Comparison of ENCODE assay signal across 3 fruit fly cellular contexts in the genomic region with DNA sequence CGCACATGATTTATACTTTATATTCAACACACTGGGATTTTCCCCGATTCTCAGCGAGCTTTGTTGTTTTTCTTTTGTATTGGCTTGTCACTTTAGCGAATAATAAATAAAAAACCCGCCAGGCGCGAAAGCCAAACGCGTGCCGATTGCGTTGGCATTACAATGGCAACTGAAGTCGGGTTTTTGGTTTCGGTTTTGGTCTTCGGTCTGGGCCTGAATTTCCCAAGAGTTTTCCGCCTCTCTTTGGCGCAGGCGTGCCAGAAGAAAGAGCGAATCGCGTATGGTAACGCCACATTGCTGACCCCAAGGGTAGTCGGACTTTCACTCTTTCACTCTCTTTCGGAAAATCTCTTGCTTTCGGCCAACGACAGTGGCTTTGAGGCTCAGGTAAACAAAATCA.
A peak's percentile ranks its signal among the peaks of the same experiment; 100 is the strongest.
TF ChIP-seq lines count a peak whose summit lies in the region.

Gene CG14535, minus strand, starts transcription at position 368 of the 400 bp plus-strand sequence.

- no peak for TF ChIP-seq CTCF in whole organism, embryonic (GFP tag; optimal IDR thresholded peaks at IDR 0.05; lab: Kevin White, UChicago)

TF ChIP-seq in whole organism, embryonic, 481 proteins besides CTCF, POLR2A, EP300 and RAD21:
- peak; percentile 95 for TF ChIP-seq Deaf1 (tag; optimal IDR thresholded peaks at IDR 0.05; lab: Kevin White, UChicago)
- no peak for TF ChIP-seq eve (GFP tag; optimal IDR thresholded peaks at IDR 0.05; lab: Kevin White, UChicago)
- no peak for TF ChIP-seq CG10209 (GFP tag; optimal IDR thresholded peaks at IDR 0.05; lab: Kevin White, UChicago)
- TF ChIP-seq CkIIα-i1 (GFP tag; IDR thresholded peaks at IDR 0.05; lab: Robert Waterston, UW), result no peak
- no peak for TF ChIP-seq gt (GFP tag; IDR thresholded peaks at IDR 0.05; lab: Robert Waterston, UW)
- no peak for TF ChIP-seq dati (GFP tag; IDR thresholded peaks at IDR 0.05; lab: Robert Waterston, UW)
- peak; percentile 29 for TF ChIP-seq sqz (GFP tag; optimal IDR thresholded peaks at IDR 0.05; lab: Kevin White, UChicago)
- TF ChIP-seq Jarid2 (GFP tag; optimal IDR thresholded peaks at IDR 0.05; lab: Kevin White, UChicago), result peak; percentile 86
- TF ChIP-seq Med (GFP tag; lab: Kevin White, UChicago), result peak; percentile 17
- no peak for TF ChIP-seq so (GFP tag; IDR thresholded peaks at IDR 0.05; lab: Robert Waterston, UW)
- TF ChIP-seq Ets65A (GFP tag; lab: Kevin White, UChicago), result peak; percentile 53
- TF ChIP-seq ewg (GFP tag; optimal IDR thresholded peaks at IDR 0.05; lab: Kevin White, UChicago), result peak; percentile 84
- no peak for TF ChIP-seq Ravus (GFP tag; IDR thresholded peaks at IDR 0.05; lab: Robert Waterston, UW)
- TF ChIP-seq cg (GFP tag; optimal IDR thresholded peaks at IDR 0.05; lab: Kevin White, UChicago), result peak; percentile 6
- peak; percentile 66 for TF ChIP-seq abd-A (tag; optimal IDR thresholded peaks at IDR 0.05; lab: Kevin White, UChicago)
- no peak for TF ChIP-seq ftz-f1 (GFP tag; optimal IDR thresholded peaks at IDR 0.05; lab: Kevin White, UChicago)
- TF ChIP-seq CG8290 (GFP tag; optimal IDR thresholded peaks at IDR 0.05; lab: Kevin White, UChicago), result no peak
- no peak for TF ChIP-seq CG8290 (tag; optimal IDR thresholded peaks at IDR 0.05; lab: Kevin White, UChicago)
- peak; percentile 31 to 69 for TF ChIP-seq Trl (optimal IDR thresholded peaks at IDR 0.05; lab: Kevin White, UChicago)
- no peak for TF ChIP-seq Trl (GFP tag; optimal IDR thresholded peaks at IDR 0.05; lab: Kevin White, UChicago)
- TF ChIP-seq kah (GFP tag; optimal IDR thresholded peaks at IDR 0.05; lab: Kevin White, UChicago), result no peak
- TF ChIP-seq nerfin-1 (tag; optimal IDR thresholded peaks at IDR 0.05; lab: Kevin White, UChicago), result peak; percentile 13
- TF ChIP-seq Blimp-1 (GFP tag; optimal IDR thresholded peaks at IDR 0.05; lab: Kevin White, UChicago), result peak; percentile 59
- TF ChIP-seq CG3163 (GFP tag; optimal IDR thresholded peaks at IDR 0.05; lab: Kevin White, UChicago), result peak; percentile 94

TF ChIP-seq in whole organism, prepupa, 60 proteins besides CTCF, POLR2A, EP300 and RAD21:
- peak; percentile 56; the same call in 1 of the 2 replicates for TF ChIP-seq CG15336 (GFP tag; IDR thresholded peaks at IDR 0.05; lab: Robert Waterston, UW)
- peak; percentile 11 for TF ChIP-seq Eip78C (GFP tag; lab: Kevin White, UChicago)
- no peak for TF ChIP-seq acj6 (GFP tag; optimal IDR thresholded peaks at IDR 0.05; lab: Kevin White, UChicago)
- no peak for TF ChIP-seq Smox (GFP tag; optimal IDR thresholded peaks at IDR 0.05; lab: Kevin White, UChicago)
- TF ChIP-seq CG16779 (tag; optimal IDR thresholded peaks at IDR 0.05; lab: Kevin White, UChicago), result no peak
- no peak for TF ChIP-seq fd59A (GFP tag; optimal IDR thresholded peaks at IDR 0.05; lab: Kevin White, UChicago)
- TF ChIP-seq CG6276 (GFP tag; optimal IDR thresholded peaks at IDR 0.05; lab: Kevin White, UChicago), result peak; percentile 39
- TF ChIP-seq fkh (GFP tag; optimal IDR thresholded peaks at IDR 0.05; lab: Kevin White, UChicago), result no peak
- TF ChIP-seq CG8319 (GFP tag; optimal IDR thresholded peaks at IDR 0.05; lab: Kevin White, UChicago), result no peak
- no peak for TF ChIP-seq pdm3 (GFP tag; optimal IDR thresholded peaks at IDR 0.05; lab: Kevin White, UChicago)
- TF ChIP-seq CG10631 (GFP tag; optimal IDR thresholded peaks at IDR 0.05; lab: Kevin White, UChicago), result no peak
- no peak for TF ChIP-seq Blimp-1 (GFP tag; optimal IDR thresholded peaks at IDR 0.05; lab: Kevin White, UChicago)
- TF ChIP-seq net (GFP tag; optimal IDR thresholded peaks at IDR 0.05; lab: Kevin White, UChicago), result no peak
- TF ChIP-seq spab (GFP tag; optimal IDR thresholded peaks at IDR 0.05; lab: Kevin White, UChicago), result no peak
- no peak for TF ChIP-seq CG9139 (GFP tag; optimal IDR thresholded peaks at IDR 0.05; lab: Kevin White, UChicago)
- 0 out of 3 replicates have a peak, but pooled peaks have one; percentile 30 for TF ChIP-seq eg (GFP tag; IDR thresholded peaks at IDR 0.05; lab: Robert Waterston, UW)
- no peak for TF ChIP-seq CG1621 (tag; optimal IDR thresholded peaks at IDR 0.05; lab: Kevin White, UChicago)
- TF ChIP-seq lz (GFP tag; optimal IDR thresholded peaks at IDR 0.05; lab: Kevin White, UChicago), result no peak
- no peak for TF ChIP-seq CG6792 (GFP tag; optimal IDR thresholded peaks at IDR 0.05; lab: Kevin White, UChicago)
- no peak for TF ChIP-seq esn (GFP tag; optimal IDR thresholded peaks at IDR 0.05; lab: Kevin White, UChicago)
- no peak for TF ChIP-seq CG32006 (GFP tag; optimal IDR thresholded peaks at IDR 0.05; lab: Kevin White, UChicago)
- TF ChIP-seq CG3032 (tag; optimal IDR thresholded peaks at IDR 0.05; lab: Kevin White, UChicago), result no peak
- TF ChIP-seq OdsH (GFP tag; optimal IDR thresholded peaks at IDR 0.05; lab: Kevin White, UChicago), result no peak
- no peak for TF ChIP-seq Eip75B (GFP tag; optimal IDR thresholded peaks at IDR 0.05; lab: Kevin White, UChicago)
- TF ChIP-seq Ets96B (tag; optimal IDR thresholded peaks at IDR 0.05; lab: Kevin White, UChicago), result no peak
- TF ChIP-seq CG11762 (GFP tag; optimal IDR thresholded peaks at IDR 0.05; lab: Kevin White, UChicago; ENCODE audit: insufficient read depth), result no peak
- no peak for TF ChIP-seq CG3919 (GFP tag; optimal IDR thresholded peaks at IDR 0.05; lab: Kevin White, UChicago)
- TF ChIP-seq CG6163 (GFP tag; IDR thresholded peaks at IDR 0.05; lab: Robert Waterston, UW), result no peak
- TF ChIP-seq fd85E (GFP tag; optimal IDR thresholded peaks at IDR 0.05; lab: Kevin White, UChicago), result no peak
- TF ChIP-seq Eip93F (GFP tag; optimal IDR thresholded peaks at IDR 0.05; lab: Kevin White, UChicago), result no peak
- TF ChIP-seq cyc (GFP tag; optimal IDR thresholded peaks at IDR 0.05; lab: Kevin White, UChicago), result no peak
- TF ChIP-seq Lpt (GFP tag; optimal IDR thresholded peaks at IDR 0.05; lab: Kevin White, UChicago), result no peak
- no peak; the same call in 2 of the 3 replicates for TF ChIP-seq CG8119 (GFP tag; IDR thresholded peaks at IDR 0.05; lab: Robert Waterston, UW)
- TF ChIP-seq Sox15 (GFP tag; optimal IDR thresholded peaks at IDR 0.05; lab: Kevin White, UChicago), result no peak
TF ChIP-seq in whole organism, prepupa: peak in this region for 4.

TF ChIP-seq in whole organism, pupa, 21 proteins besides CTCF, POLR2A, EP300 and RAD21:
- no peak for TF ChIP-seq D1 (tag; optimal IDR thresholded peaks at IDR 0.05; lab: Kevin White, UChicago)
- TF ChIP-seq rn (GFP tag; IDR thresholded peaks at IDR 0.05; lab: Robert Waterston, UW), result no peak
- no peak for TF ChIP-seq CG8301 (tag; optimal IDR thresholded peaks at IDR 0.05; lab: Kevin White, UChicago)
- peak; percentile 68 for TF ChIP-seq Ets98B (GFP tag; IDR thresholded peaks at IDR 0.05; lab: Robert Waterston, UW)
- TF ChIP-seq CG4496 (GFP tag; IDR thresholded peaks at IDR 0.05; lab: Robert Waterston, UW), result 0 out of 3 replicates have a peak, but pooled peaks have one; percentile 19
- no peak for TF ChIP-seq gl (tag; optimal IDR thresholded peaks at IDR 0.05; lab: Kevin White, UChicago)
- TF ChIP-seq CG12605 (GFP tag; IDR thresholded peaks at IDR 0.05; lab: Robert Waterston, UW), result 0 out of 2 replicates have a peak, but pooled peaks have one; percentile 12

Comparison
In these comparisons a context has a peak if more than half of its experiments do, and no peak if none do; other contexts are left out.
1. Of the 7 proteins assayed by ChIP-seq in both whole organism, embryonic and whole organism, prepupa: peak only in whole organism, embryonic: Blimp-1; only in whole organism, prepupa: none; in both: none; in neither: 6.